Worm (Caenorhabditis elegans) whole organism, early embryonic: ENCODE data around the gene cest-16.

Experiments
- aly-1 ChIP-seq: sonication (generic microtip); optimal IDR thresholded peaks from 2 replicates; lab custom pipeline; 2016; ENCODE audit warnings: missing genetic modification characterization, missing compliant biosample characterization
- ama-1 ChIP-seq: fragments of 150-350 bp; optimal IDR thresholded peaks from 2 replicates; lab custom pipeline; 2014
- ceh-13 ChIP-seq: fragments of 200-800 bp; sonication (Bioruptor generic); optimal IDR thresholded peaks from 2 replicates; lab custom pipeline; 2018; ENCODE audit warnings: mild to moderate bottlenecking, missing genetic modification characterization, missing compliant biosample characterization
- ceh-36 ChIP-seq: sonication (generic microtip); optimal IDR thresholded peaks from 2 replicates; lab custom pipeline; 2016; ENCODE audit warnings: missing genetic modification characterization, inconsistent platforms, missing compliant biosample characterization
- hmbx-1 ChIP-seq: sonication (generic microtip); optimal IDR thresholded peaks from 2 replicates; lab custom pipeline; 2016; ENCODE audit warnings: mild to moderate bottlenecking, missing genetic modification characterization, missing compliant biosample characterization
- hmg-4 ChIP-seq: fragments of 200-800 bp; sonication (Bioruptor generic); optimal IDR thresholded peaks from 2 replicates; lab custom pipeline; 2018; ENCODE audit warnings: mild to moderate bottlenecking, missing genetic modification characterization, missing compliant biosample characterization
- pes-1 ChIP-seq: fragments of 200-800 bp; sonication (Bioruptor generic); IDR thresholded peaks from 2 replicates; pipeline ENCODE4 v1.3.6; 2022; ENCODE audit warnings: missing genetic modification reagents, missing genetic modification characterization, missing compliant biosample characterization
- scrt-1 ChIP-seq: fragments of 200-800 bp; sonication (Bioruptor generic); IDR thresholded peaks from 2 replicates; pipeline ENCODE4 v1.3.6; 2022; ENCODE audit warnings: missing genetic modification characterization, missing compliant biosample characterization
- tbx-37 ChIP-seq: fragments of 200-800 bp; sonication (Bioruptor generic); conservative IDR thresholded peaks from 2 replicates; pipeline ENCODE4 v1.3.6; 2022; ENCODE audit warnings: missing genetic modification reagents, missing genetic modification characterization, missing compliant biosample characterization
- tra-4 ChIP-seq: sonication (generic microtip); optimal IDR thresholded peaks from 2 replicates; lab custom pipeline; 2017; ENCODE audit warnings: missing genetic modification characterization, missing compliant biosample characterization

- TF ChIP-seq tra-4 (tag; lab: Kevin White, UChicago) (no peak), ama-1 (lab: Kevin White, UChicago) (no peak), ceh-36 (tag; lab: Kevin White, UChicago) (no peak), scrt-1 (GFP tag; lab: Robert Waterston, UW) (no peak), pes-1 (GFP tag; lab: Robert Waterston, UW) (no peak), aly-1 (no peak), tbx-37 (GFP tag; lab: Robert Waterston, UW) (no peak), ceh-13 (GFP tag; lab: Kevin White, UChicago) (no peak), hmbx-1 (tag; lab: Kevin White, UChicago) (no peak), hmg-4 (no peak)
These were observed at the start of gene cest-16 for ce11 chrX:6299641-6300240.
